Worm (Caenorhabditis elegans) whole organism, L4/young adult: ENCODE measurements around the gene ins-19.

ENCODE experiments used
- W03F9.2 ChIP-seq: fragments of 150-350 bp; optimal IDR thresholded peaks from 2 replicates; lab custom pipeline; 2014; ENCODE audit warnings: missing biosample characterization, missing genetic modification characterization
- him-1 ChIP-seq: sonication (generic microtip); optimal IDR thresholded peaks from 2 replicates; lab custom pipeline; 2016; ENCODE audit warnings: missing genotype, missing genetic modification reagents, missing genetic modification characterization, missing compliant biosample characterization

DNA sequence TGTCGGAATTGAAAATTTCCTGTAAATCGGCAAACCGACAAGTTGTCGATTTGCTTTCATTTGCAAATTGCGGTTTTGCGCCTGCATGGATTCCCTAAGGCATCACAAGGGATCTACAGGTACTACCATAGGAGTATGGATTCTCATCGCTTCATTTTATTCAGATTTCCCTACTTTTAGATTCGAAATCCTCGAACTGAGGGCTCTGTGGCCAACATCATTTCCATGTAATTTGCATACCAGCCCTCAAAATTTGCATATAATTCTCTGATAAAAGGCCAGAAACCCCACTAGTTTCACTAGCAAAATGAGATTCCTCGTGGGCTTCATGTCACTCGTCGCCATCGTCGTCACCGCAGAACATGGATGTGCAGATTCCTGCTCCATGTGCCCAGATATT is 13.9 kb downstream of the ins-19 start, which contains the start of gene Y25C1A.2:
- no peak for TF ChIP-seq him-1 (tag; lab: Kevin White, UChicago)
- no peak for TF ChIP-seq W03F9.2 (tag; lab: Kevin White, UChicago)
